Worm (Caenorhabditis elegans): ENCODE data around the gene bgal-2.
A peak's percentile ranks its signal among the peaks of the same experiment; 100 is the strongest.

The bgal-2 gene

ce11 chrX:6744537-6744936 lies 39.7 kb upstream of the bgal-2 start:
- TF ChIP-seq nhr-28 (tag; optimal IDR thresholded peaks at IDR 0.05) (peak; percentile 94), nhr-10 (tag; optimal IDR thresholded peaks at IDR 0.05) (no peak), mdl-1 (tag; optimal IDR thresholded peaks at IDR 0.05) (peak in 1 of 2 experiments; percentile 99), ceh-32 (tag; optimal IDR thresholded peaks at IDR 0.05; ENCODE audit: poor library complexity) (no peak), dmd-6 (GFP tag; IDR thresholded peaks at IDR 0.05) (peak; percentile 96), dve-1 (tag; optimal IDR thresholded peaks at IDR 0.05; ENCODE audit: insufficient read depth) (peak; percentile 86), lin-1 (GFP tag; IDR thresholded peaks at IDR 0.05) (0 out of 2 replicates have a peak, but pooled peaks have one; percentile 13), pqm-1 (tag; optimal IDR thresholded peaks at IDR 0.05) (peak; percentile 87), zip-2 (tag; optimal IDR thresholded peaks at IDR 0.05) (no peak), nhr-77 (tag; optimal IDR thresholded peaks at IDR 0.05) (peak; percentile 52), lir-3 (tag; optimal IDR thresholded peaks at IDR 0.05) (no peak), php-3 (GFP tag; IDR thresholded peaks at IDR 0.05) (peak; percentile 74), mxl-2 (GFP tag; conservative IDR thresholded peaks at IDR 0.05) (peak; percentile 59; the same call in 1 of the 2 replicates), hlh-11 (tag; optimal IDR thresholded peaks at IDR 0.05) (peak; percentile 84), hlh-30 (tag; optimal IDR thresholded peaks at IDR 0.05; ENCODE audit: insufficient read depth) (peak; percentile 72), lsy-2 (tag; optimal IDR thresholded peaks at IDR 0.05) (peak in 1 of 2 experiments; percentile 3), daf-16 (GFP tag; optimal IDR thresholded peaks at IDR 0.05) (no peak), daf-16 (tag; optimal IDR thresholded peaks at IDR 0.05) (peak; percentile 80), jun-1 (tag; optimal IDR thresholded peaks at IDR 0.05) (no peak), mxl-3 (GFP tag; optimal IDR thresholded peaks at IDR 0.05) (peak; percentile 88), nhr-48 (tag; optimal IDR thresholded peaks at IDR 0.05) (peak; percentile 78), mes-2 (tag; optimal IDR thresholded peaks at IDR 0.05; ENCODE audit: poor library complexity, severe bottlenecking) (peak; percentile 17)

- TF ChIP-seq Y75B8A.6 (GFP tag; IDR thresholded peaks at IDR 0.05), result no peak
- no peak for TF ChIP-seq T26A8.4 (GFP tag; IDR thresholded peaks at IDR 0.05)
- peak; percentile 84 for TF ChIP-seq aha-1 (tag)
- TF ChIP-seq ZK546.5 (tag; optimal IDR thresholded peaks at IDR 0.05), result no peak
- no peak for TF ChIP-seq ceh-28 (tag; optimal IDR thresholded peaks at IDR 0.05)
- TF ChIP-seq unc-62 (GFP tag; optimal IDR thresholded peaks at IDR 0.05 in 1 of 2), result no peak
- TF ChIP-seq unc-62 (tag; optimal IDR thresholded peaks at IDR 0.05), result no peak
- no peak for TF ChIP-seq skn-1 (tag; optimal IDR thresholded peaks at IDR 0.05)
- no peak for TF ChIP-seq mep-1 (tag; optimal IDR thresholded peaks at IDR 0.05)
- TF ChIP-seq fkh-10 (GFP tag; optimal IDR thresholded peaks at IDR 0.05), result peak; percentile 79
- no peak for TF ChIP-seq lsy-2 (tag; optimal IDR thresholded peaks at IDR 0.05)
- no peak for TF ChIP-seq spr-1 (tag; optimal IDR thresholded peaks at IDR 0.05)
- TF ChIP-seq lir-3 (tag; optimal IDR thresholded peaks at IDR 0.05), result no peak
- TF ChIP-seq hlh-30 (tag; optimal IDR thresholded peaks at IDR 0.05; ENCODE audit: insufficient read depth), result no peak
- TF ChIP-seq dpl-1 (GFP tag; optimal IDR thresholded peaks at IDR 0.05), result no peak
- no peak for TF ChIP-seq hlh-11 (tag; optimal IDR thresholded peaks at IDR 0.05)
- no peak for TF ChIP-seq zip-2 (tag; optimal IDR thresholded peaks at IDR 0.05)
- no peak for TF ChIP-seq unc-130 (GFP tag; optimal IDR thresholded peaks at IDR 0.05)
- no peak for TF ChIP-seq egl-27 (tag; optimal IDR thresholded peaks at IDR 0.05)
- TF ChIP-seq nhr-42 (GFP tag; IDR thresholded peaks at IDR 0.05), result no peak
- no peak for TF ChIP-seq ceh-32 (tag; optimal IDR thresholded peaks at IDR 0.05; ENCODE audit: poor library complexity)
- peak; percentile 18; the same call in 1 of the 2 replicates for TF ChIP-seq vab-7 (GFP tag; IDR thresholded peaks at IDR 0.05)
- TF ChIP-seq F44E2.7 (GFP tag; IDR thresholded peaks at IDR 0.05), result no peak
- TF ChIP-seq tra-1 (GFP tag; IDR thresholded peaks at IDR 0.05), result no peak
- no peak for TF ChIP-seq fos-1 (tag; optimal IDR thresholded peaks at IDR 0.05)
- TF ChIP-seq set-16 (GFP tag; IDR thresholded peaks at IDR 0.05), result peak; percentile 5; the same call in 1 of the 2 replicates
- TF ChIP-seq arid-1 (GFP tag; conservative IDR thresholded peaks at IDR 0.05), result no peak
- no peak for TF ChIP-seq lin-29 (GFP tag; IDR thresholded peaks at IDR 0.05)
- TF ChIP-seq spr-3 (GFP tag; optimal IDR thresholded peaks at IDR 0.05), result no peak
- TF ChIP-seq F10B5.3 (tag; optimal IDR thresholded peaks at IDR 0.05), result no peak
- TF ChIP-seq unc-39 (tag; optimal IDR thresholded peaks at IDR 0.05), result peak; percentile 10
- no peak for TF ChIP-seq Y48G9A.11 (GFP tag; IDR thresholded peaks at IDR 0.05)
- no peak for TF ChIP-seq pqm-1 (tag; optimal IDR thresholded peaks at IDR 0.05)
- no peak for TF ChIP-seq daf-12 (tag; optimal IDR thresholded peaks at IDR 0.05)
- no peak for TF ChIP-seq nhr-48 (tag; optimal IDR thresholded peaks at IDR 0.05)
- TF ChIP-seq nhr-25 (tag; optimal IDR thresholded peaks at IDR 0.05; ENCODE audit: borderline replicate concordance, insufficient read depth), result no peak
- TF ChIP-seq dmd-6 (GFP tag; IDR thresholded peaks at IDR 0.05), result no peak
Measured at ce11 chrX:6744978-6745377, 39.2 kb upstream of the bgal-2 start.

Data from whole organism, L4 larva.